Fruit fly (Drosophila melanogaster) whole organism, adult: ENCODE data around the gene CG46310.

Experiments
- CG11617 ChIP-seq: fragments of 200-800 bp; sonication (Bioruptor generic); optimal IDR thresholded peaks from 2 replicates; lab custom pipeline; 2017; ENCODE audit warnings: mild to moderate bottlenecking, missing biosample characterization, missing genetic modification reagents, missing genetic modification characterization
- CG12768 ChIP-seq: fragments of 200-800 bp; sonication (Bioruptor generic); optimal IDR thresholded peaks from 2 replicates; lab custom pipeline; 2017; ENCODE audit warnings: missing biosample characterization, missing genetic modification characterization, mild to moderate bottlenecking, moderate library complexity, missing genetic modification reagents
- CG14711 ChIP-seq: fragments of 200-800 bp; sonication (Bioruptor generic); optimal IDR thresholded peaks from 2 replicates; lab custom pipeline; 2018; ENCODE audit warnings: missing biosample characterization, mild to moderate bottlenecking, missing genetic modification characterization, moderate library complexity
- CG1620 ChIP-seq: fragments of 200-800 bp; sonication (Bioruptor generic); optimal IDR thresholded peaks from 2 replicates; lab custom pipeline; 2016; ENCODE audit warnings: missing biosample characterization, missing genetic modification characterization
- CG33017 ChIP-seq: fragments of 200-800 bp; sonication (Bioruptor generic); optimal IDR thresholded peaks from 2 replicates; lab custom pipeline; 2018; ENCODE audit warnings: missing biosample characterization, mild to moderate bottlenecking, missing genetic modification characterization, moderate library complexity
- CG5204 ChIP-seq: fragments of 200-800 bp; sonication (Bioruptor generic); optimal IDR thresholded peaks from 2 replicates; lab custom pipeline; 2016; ENCODE audit warnings: missing biosample characterization, missing genetic modification characterization
- CG7045 ChIP-seq: fragments of 200-800 bp; sonication (Bioruptor generic); optimal IDR thresholded peaks from 2 replicates; lab custom pipeline; 2017; ENCODE audit warnings: missing biosample characterization, mild to moderate bottlenecking, missing genetic modification characterization
- CG7101 ChIP-seq: fragments of 200-800 bp; sonication (Bioruptor generic); optimal IDR thresholded peaks from 2 replicates; lab custom pipeline; 2018; ENCODE audit warnings: missing biosample characterization, mild to moderate bottlenecking, missing genetic modification characterization, moderate library complexity
- Clk ChIP-seq: fragments of 200-800 bp; sonication (Bioruptor generic); optimal IDR thresholded peaks from 2 replicates; lab custom pipeline; 2017; ENCODE audit warnings: missing biosample characterization, missing genetic modification characterization
- Crg-1 ChIP-seq: fragments of 200-800 bp; sonication (Bioruptor generic); optimal IDR thresholded peaks from 2 replicates; lab custom pipeline; 2016; ENCODE audit warnings: missing biosample characterization, missing genetic modification characterization
- Hr96 ChIP-seq: fragments of 200-800 bp; sonication (Bioruptor generic); optimal IDR thresholded peaks from 2 replicates; lab custom pipeline; 2016; ENCODE audit warnings: missing biosample characterization, missing genetic modification characterization
- Mnt ChIP-seq: fragments of 200-800 bp; sonication (Bioruptor generic); optimal IDR thresholded peaks from 2 replicates; lab custom pipeline; 2016; ENCODE audit warnings: missing biosample characterization, mild to moderate bottlenecking, missing genetic modification characterization
- bab1 ChIP-seq: fragments of 200-800 bp; sonication (Bioruptor generic); optimal IDR thresholded peaks from 3 replicates; lab custom pipeline; 2019; ENCODE audit warnings: missing biosample characterization, mild to moderate bottlenecking, missing genetic modification characterization, moderate library complexity
- cic ChIP-seq: fragments of 200-800 bp; sonication (Bioruptor generic); optimal IDR thresholded peaks from 2 replicates; lab custom pipeline; 2017; ENCODE audit warnings: missing biosample characterization, mild to moderate bottlenecking, missing genetic modification characterization, moderate library complexity
- cnc ChIP-seq, 2 experiments: fragments of >200 bp; optimal IDR thresholded peaks; 2 replicates each; lab custom pipeline; 2017
- kay ChIP-seq: fragments of 200-800 bp; sonication (Bioruptor generic); peaks from one replicate; lab custom pipeline; 2016; ENCODE audit warnings: missing biosample characterization, missing genetic modification characterization, borderline replicate concordance
- ovo ChIP-seq: fragments of 200-800 bp; sonication (Bioruptor generic); optimal IDR thresholded peaks from 2 replicates; lab custom pipeline; 2016; ENCODE audit warnings: missing biosample characterization, missing genetic modification characterization
- pad ChIP-seq: fragments of 200-800 bp; sonication (Bioruptor generic); optimal IDR thresholded peaks from 3 replicates; lab custom pipeline; 2017; ENCODE audit warnings: missing biosample characterization, missing genetic modification characterization, mild to moderate bottlenecking, moderate library complexity, missing genetic modification reagents
- tj ChIP-seq: fragments of 200-800 bp; sonication (Bioruptor generic); optimal IDR thresholded peaks from 3 replicates; lab custom pipeline; 2017; ENCODE audit warnings: missing biosample characterization, mild to moderate bottlenecking, missing genetic modification characterization, moderate library complexity
- toe ChIP-seq: fragments of 200-800 bp; sonication (Bioruptor generic); optimal IDR thresholded peaks from 2 replicates; lab custom pipeline; 2016; ENCODE audit warnings: missing biosample characterization, missing genetic modification characterization

The CG46310 gene

dm6 chr3R:23138992-23139633 is 34.6 kb upstream of the CG46310 start:
- no peak for TF ChIP-seq CG33017 (tag; lab: Kevin White, UChicago)
- TF ChIP-seq toe: no peak
- no peak for TF ChIP-seq CG14711 (tag; lab: Kevin White, UChicago)
- no peak for TF ChIP-seq bab1
- no peak for TF ChIP-seq CG5204 (GFP tag; lab: Kevin White, UChicago)
- TF ChIP-seq Crg-1 (GFP tag; lab: Kevin White, UChicago): no peak
- no peak for TF ChIP-seq CG7045 (GFP tag; lab: Kevin White, UChicago)
- no peak for TF ChIP-seq Mnt
- TF ChIP-seq Clk (GFP tag; lab: Kevin White, UChicago): no peak
- TF ChIP-seq CG1620 (GFP tag; lab: Kevin White, UChicago): no peak
- TF ChIP-seq tj: no peak
- TF ChIP-seq CG12768: peak; percentile 69
- TF ChIP-seq cic (GFP tag; lab: Kevin White, UChicago): peak; percentile 71

dm6 chr3R:23139634-23140010 is 34.1 kb upstream of the CG46310 start:
- TF ChIP-seq tj: no peak
- TF ChIP-seq pad (GFP tag; lab: Kevin White, UChicago): peak; percentile 5
- peak; percentile 28 for TF ChIP-seq Mnt
- TF ChIP-seq CG12768: peak; percentile 41
- TF ChIP-seq Hr96 (GFP tag; lab: Kevin White, UChicago): peak; percentile 1
- TF ChIP-seq CG7045 (GFP tag; lab: Kevin White, UChicago): peak; percentile 37
- peak; percentile 11 for TF ChIP-seq CG7101 (tag; lab: Kevin White, UChicago)
- no peak for TF ChIP-seq ovo
- TF ChIP-seq CG11617 (GFP tag; lab: Kevin White, UChicago): peak; percentile 53
- no peak for TF ChIP-seq CG1620 (GFP tag; lab: Kevin White, UChicago)
- no peak for TF ChIP-seq kay (GFP tag; lab: Kevin White, UChicago)
- no peak for TF ChIP-seq cnc (optimal IDR thresholded peaks at IDR 0.05; lab: Kevin White, UChicago)
- no peak for TF ChIP-seq bab1
- peak; percentile 15 for TF ChIP-seq Clk (GFP tag; lab: Kevin White, UChicago)
- peak; percentile 14 for TF ChIP-seq toe

dm6 chr3R:23140280-23140679 is 33.4 kb upstream of the CG46310 start:
- TF ChIP-seq pad (GFP tag; lab: Kevin White, UChicago): no peak
- TF ChIP-seq Hr96 (GFP tag; lab: Kevin White, UChicago): no peak
- no peak for TF ChIP-seq toe
- no peak for TF ChIP-seq CG33017 (tag; lab: Kevin White, UChicago)
- TF ChIP-seq cnc (optimal IDR thresholded peaks at IDR 0.05; lab: Kevin White, UChicago): peak; percentile 11 to 52
- no peak for TF ChIP-seq CG11617 (GFP tag; lab: Kevin White, UChicago)

- TF ChIP-seq CG33017 (tag; lab: Kevin White, UChicago) (no peak), Crg-1 (GFP tag; lab: Kevin White, UChicago) (no peak), CG7045 (GFP tag; lab: Kevin White, UChicago) (no peak), cic (GFP tag; lab: Kevin White, UChicago) (no peak), toe (no peak), pad (GFP tag; lab: Kevin White, UChicago) (no peak), Clk (GFP tag; lab: Kevin White, UChicago) (no peak), CG12768 (no peak), CG5204 (GFP tag; lab: Kevin White, UChicago) (no peak), Hr96 (GFP tag; lab: Kevin White, UChicago) (no peak)
Observed at dm6 chr3R:23141113-23141512, 32.6 kb upstream of the CG46310 start.

DNA sequence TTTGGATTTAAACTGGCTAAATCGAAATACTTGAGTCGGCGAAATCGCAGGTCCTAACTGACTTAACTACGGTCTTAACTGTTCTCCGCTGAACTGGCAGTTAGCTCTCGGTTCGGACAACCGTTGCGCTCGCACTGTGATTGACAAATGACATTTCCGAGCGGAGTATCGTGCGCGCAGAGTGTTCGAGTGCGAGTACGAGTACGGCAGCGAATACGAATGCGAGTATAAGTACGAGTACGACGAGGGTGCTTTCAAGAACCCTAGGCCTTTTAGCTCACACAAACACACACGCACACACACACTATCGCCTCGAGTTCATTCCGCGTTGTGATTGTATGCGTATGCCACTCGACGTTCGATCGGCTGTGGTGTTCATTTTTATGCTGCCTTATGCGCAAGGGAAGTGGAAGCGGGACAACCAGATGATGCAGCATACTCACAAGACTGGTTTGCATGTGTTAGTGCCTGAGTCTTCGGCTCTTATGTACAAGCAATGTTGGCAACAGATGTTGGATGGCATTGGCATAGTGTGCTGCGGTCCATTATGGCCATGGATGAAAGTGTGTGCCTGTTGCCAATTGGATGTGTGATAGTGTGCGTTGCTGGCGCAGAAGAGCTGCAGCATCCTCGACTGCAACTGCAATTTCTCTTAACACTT is 31.9 kb upstream of the CG46310 start, which contains the start of gene hh:
TSS of gene hh (minus strand) at position 229 of the 661 bp plus-strand sequence.
- TF ChIP-seq bab1 (no peak), tj (no peak), CG12768 (no peak), CG14711 (tag; lab: Kevin White, UChicago) (no peak), kay (GFP tag; lab: Kevin White, UChicago) (no peak), toe (no peak), Clk (GFP tag; lab: Kevin White, UChicago) (no peak), cnc (optimal IDR thresholded peaks at IDR 0.05; lab: Kevin White, UChicago) (no peak), CG7045 (GFP tag; lab: Kevin White, UChicago) (no peak), Mnt (no peak), CG11617 (GFP tag; lab: Kevin White, UChicago) (no peak), CG1620 (GFP tag; lab: Kevin White, UChicago) (no peak), pad (GFP tag; lab: Kevin White, UChicago) (no peak), Crg-1 (GFP tag; lab: Kevin White, UChicago) (no peak)

dm6 chr3R:23143440-23143839 is 30.2 kb upstream of the CG46310 start:
- TF ChIP-seq cnc (optimal IDR thresholded peaks at IDR 0.05; lab: Kevin White, UChicago): no peak
- no peak for TF ChIP-seq Crg-1 (GFP tag; lab: Kevin White, UChicago)
- TF ChIP-seq CG12768: no peak
- no peak for TF ChIP-seq CG33017 (tag; lab: Kevin White, UChicago)
- TF ChIP-seq CG14711 (tag; lab: Kevin White, UChicago): no peak
- TF ChIP-seq CG1620 (GFP tag; lab: Kevin White, UChicago): no peak
- no peak for TF ChIP-seq Mnt
- no peak for TF ChIP-seq cic (GFP tag; lab: Kevin White, UChicago)
- no peak for TF ChIP-seq kay (GFP tag; lab: Kevin White, UChicago)
- TF ChIP-seq tj: no peak
- TF ChIP-seq ovo: no peak
- no peak for TF ChIP-seq Hr96 (GFP tag; lab: Kevin White, UChicago)
- TF ChIP-seq toe: no peak
- no peak for TF ChIP-seq CG7101 (tag; lab: Kevin White, UChicago)
- TF ChIP-seq Clk (GFP tag; lab: Kevin White, UChicago): no peak
- TF ChIP-seq CG11617 (GFP tag; lab: Kevin White, UChicago): no peak
- no peak for TF ChIP-seq CG5204 (GFP tag; lab: Kevin White, UChicago)
- TF ChIP-seq bab1: no peak
- TF ChIP-seq CG7045 (GFP tag; lab: Kevin White, UChicago): no peak
